Fruit fly (Drosophila melanogaster): ENCODE data around the gene Chrac-14.

- TF ChIP-seq psq (optimal IDR thresholded peaks at IDR 0.05) (no peak), Dll (optimal IDR thresholded peaks at IDR 0.05) (no peak), CG8478 (optimal IDR thresholded peaks at IDR 0.05) (no peak), EcR (GFP tag; optimal IDR thresholded peaks at IDR 0.05) (no peak), usp (GFP tag; optimal IDR thresholded peaks at IDR 0.05) (no peak), pan (optimal IDR thresholded peaks at IDR 0.05) (no peak)
Observed at dm6 chr2L:8393122-8393521, 44.1 kb upstream of the Chrac-14 start, which contains the start of gene Acp29AB.
